Worm (Caenorhabditis elegans) whole organism, young adult: ENCODE results near the gene npr-13.

Source experiments
- B0019.2 ChIP-seq: fragments of 200-800 bp; sonication (Bioruptor generic); conservative IDR thresholded peaks from 2 replicates; pipeline ENCODE4 v1.3.6; 2022; ENCODE audit warnings: missing genetic modification reagents, missing genetic modification characterization, missing compliant biosample characterization
- B0336.3 ChIP-seq: fragments of 200-800 bp; sonication (Bioruptor generic); IDR thresholded peaks from 2 replicates; pipeline ENCODE4 v1.3.6; 2022; ENCODE audit warnings: missing genetic modification characterization, missing compliant biosample characterization
- C17E4.6 ChIP-seq: fragments of 200-800 bp; sonication (Bioruptor generic); IDR thresholded peaks from 2 replicates; pipeline ENCODE4 v1.3.6; 2022; ENCODE audit warnings: missing genetic modification reagents, missing genetic modification characterization, missing compliant biosample characterization
- D2030.7 ChIP-seq: fragments of 200-800 bp; sonication (Bioruptor generic); IDR thresholded peaks from 2 replicates; pipeline ENCODE4 v1.3.6; 2022; ENCODE audit warnings: missing genetic modification reagents, missing genetic modification characterization, missing compliant biosample characterization
- F33H1.4 ChIP-seq: fragments of 200-800 bp; sonication (Bioruptor generic); IDR thresholded peaks from 2 replicates; pipeline ENCODE4 v1.3.6; 2022; ENCODE audit warnings: missing genetic modification reagents, missing genetic modification characterization, missing compliant biosample characterization
- F55B11.4 ChIP-seq: sonication (generic microtip); optimal IDR thresholded peaks from 2 replicates; lab custom pipeline; 2016; ENCODE audit warnings: missing compliant biosample characterization, missing genetic modification characterization, borderline replicate concordance; ENCODE audit not compliant: insufficient read depth
- F57A8.1 ChIP-seq: fragments of 200-800 bp; sonication (Bioruptor generic); optimal IDR thresholded peaks from 2 replicates; lab custom pipeline; 2018; ENCODE audit warnings: mild to moderate bottlenecking, missing genetic modification characterization, moderate library complexity, missing compliant biosample characterization
- F57C9.4 ChIP-seq: sonication (generic microtip); optimal IDR thresholded peaks from 2 replicates; lab custom pipeline; 2017; ENCODE audit warnings: mild to moderate bottlenecking, missing genetic modification characterization, missing compliant biosample characterization
- K12H6.12 ChIP-seq: fragments of 200-800 bp; sonication (Bioruptor generic); optimal IDR thresholded peaks from 2 replicates; lab custom pipeline; 2018; ENCODE audit warnings: mild to moderate bottlenecking, missing genetic modification characterization, missing compliant biosample characterization
- T26A5.8 ChIP-seq: sonication (generic microtip); optimal IDR thresholded peaks from 2 replicates; lab custom pipeline; 2016; ENCODE audit warnings: missing genetic modification characterization, missing compliant biosample characterization
- Y79H2A.3 ChIP-seq: fragments of 200-800 bp; sonication (Bioruptor generic); conservative IDR thresholded peaks from 2 replicates; pipeline ENCODE4 v1.3.6; 2022; ENCODE audit warnings: missing genetic modification reagents, missing genetic modification characterization, missing compliant biosample characterization
- ZK185.1 ChIP-seq: sonication (generic microtip); optimal IDR thresholded peaks from 2 replicates; lab custom pipeline; 2016; ENCODE audit warnings: mild to moderate bottlenecking, missing genetic modification characterization, missing compliant biosample characterization; ENCODE audit not compliant: poor library complexity, severe bottlenecking
- attf-3 ChIP-seq: fragments of 200-800 bp; sonication (Bioruptor generic); conservative IDR thresholded peaks from 2 replicates; pipeline ENCODE4 v1.3.6; 2022; ENCODE audit warnings: missing genetic modification reagents, missing genetic modification characterization, missing compliant biosample characterization
- cebp-1 ChIP-seq, 2 experiments: fragments of 200-800 bp in 1 of 2; sonication (Bioruptor generic) in 1 of 2; sonication (generic microtip) in 1 of 2; IDR thresholded peaks in 1 of 2; optimal IDR thresholded peaks in 1 of 2; 2 replicates each; pipeline versions ENCODE4 v1.3.6 to Lab custom; 2017 to 2022; ENCODE audit warnings: missing compliant biosample characterization in 2 of 2, missing genetic modification characterization in 2 of 2, mild to moderate bottlenecking in 1 of 2, missing genetic modification reagents in 1 of 2, moderate library complexity in 1 of 2
- cebp-2 ChIP-seq: fragments of 200-800 bp; sonication (Bioruptor generic); IDR thresholded peaks from 2 replicates; pipeline ENCODE4 v1.3.6; 2022; ENCODE audit warnings: missing genetic modification characterization, missing compliant biosample characterization
- ceh-40 ChIP-seq: fragments of 200-800 bp; sonication (Bioruptor generic); IDR thresholded peaks from 2 replicates; pipeline ENCODE4 v1.3.6; 2022; ENCODE audit warnings: missing genetic modification characterization, missing compliant biosample characterization
- ceh-91 ChIP-seq: fragments of 200-800 bp; sonication (Bioruptor generic); IDR thresholded peaks from 2 replicates; pipeline ENCODE4 v1.3.6; 2022; ENCODE audit warnings: missing genetic modification reagents, missing genetic modification characterization, missing compliant biosample characterization
- dpl-1 ChIP-seq: fragments of 150-350 bp; optimal IDR thresholded peaks from 2 replicates; lab custom pipeline; 2014; ENCODE audit warnings: missing biosample characterization, missing genetic modification reagents, missing genetic modification characterization
- efl-1 ChIP-seq: fragments of 150-350 bp; optimal IDR thresholded peaks from 2 replicates; lab custom pipeline; 2014; ENCODE audit warnings: missing biosample characterization, missing genetic modification reagents, missing genetic modification characterization
- egl-44 ChIP-seq: fragments of 200-800 bp; sonication (Bioruptor generic); IDR thresholded peaks from 2 replicates; pipeline ENCODE4 v1.3.6; 2022; ENCODE audit warnings: missing genetic modification reagents, missing genetic modification characterization, missing compliant biosample characterization
- hlh-12 ChIP-seq: sonication (generic microtip); optimal IDR thresholded peaks from 2 replicates; lab custom pipeline; 2016; ENCODE audit warnings: missing genetic modification characterization, missing compliant biosample characterization
- hlh-26 ChIP-seq: fragments of 200-800 bp; sonication (Bioruptor generic); conservative IDR thresholded peaks from 2 replicates; pipeline ENCODE4 v1.3.6; 2022; ENCODE audit warnings: missing genetic modification reagents, missing genetic modification characterization, missing compliant biosample characterization
- hmg-1.2 ChIP-seq: fragments of 200-800 bp; sonication (Bioruptor generic); IDR thresholded peaks from 2 replicates; pipeline ENCODE4 v1.3.6; 2022; ENCODE audit warnings: missing genetic modification reagents, missing genetic modification characterization, missing compliant biosample characterization
- hrde-1 ChIP-seq: sonication (generic microtip); optimal IDR thresholded peaks from 2 replicates; lab custom pipeline; 2016; ENCODE audit warnings: missing genetic modification characterization, mild to moderate bottlenecking, missing compliant biosample characterization, moderate library complexity, missing genotype, missing genetic modification reagents, borderline replicate concordance
- hsf-1 ChIP-seq: fragments of 200-800 bp; sonication (Bioruptor generic); IDR thresholded peaks from 2 replicates; pipeline ENCODE4 v1.3.6; 2022; ENCODE audit warnings: missing genetic modification reagents, missing genetic modification characterization, missing compliant biosample characterization
- lin-26 ChIP-seq: fragments of 200-800 bp; sonication (Bioruptor generic); IDR thresholded peaks from 2 replicates; pipeline ENCODE4 v1.3.6; 2022; ENCODE audit warnings: missing genetic modification reagents, missing genetic modification characterization, missing compliant biosample characterization
- lin-54 ChIP-seq: fragments of 200-800 bp; sonication (Bioruptor generic); optimal IDR thresholded peaks from 2 replicates; lab custom pipeline; 2018; ENCODE audit warnings: mild to moderate bottlenecking, missing genetic modification characterization, missing compliant biosample characterization
- lir-1 ChIP-seq: fragments of 200-800 bp; sonication (Bioruptor generic); conservative IDR thresholded peaks from 2 replicates; pipeline ENCODE4 v1.3.6; 2022; ENCODE audit warnings: missing genetic modification reagents, missing genetic modification characterization, missing compliant biosample characterization
- lsl-1 ChIP-seq: fragments of 200-800 bp; sonication (Bioruptor generic); optimal IDR thresholded peaks from 2 replicates; lab custom pipeline; 2018; ENCODE audit warnings: mild to moderate bottlenecking, missing genetic modification characterization, moderate library complexity, missing compliant biosample characterization
- madf-10 ChIP-seq: sonication (generic microtip); optimal IDR thresholded peaks from 2 replicates; lab custom pipeline; 2016; ENCODE audit warnings: mild to moderate bottlenecking, missing genetic modification characterization, missing compliant biosample characterization
- madf-8 ChIP-seq: fragments of 200-800 bp; sonication (Bioruptor generic); conservative IDR thresholded peaks from 2 replicates; pipeline ENCODE4 v1.3.6; 2022; ENCODE audit warnings: missing genetic modification reagents, missing genetic modification characterization, missing compliant biosample characterization
- mcd-1 ChIP-seq: fragments of 200-800 bp; sonication (Bioruptor generic); IDR thresholded peaks from 2 replicates; pipeline ENCODE4 v1.3.6; 2022; ENCODE audit warnings: missing genetic modification reagents, missing genetic modification characterization, missing compliant biosample characterization
- mel-28 ChIP-seq: sonication (generic microtip); optimal IDR thresholded peaks from 2 replicates; lab custom pipeline; 2016; ENCODE audit warnings: borderline replicate concordance, mild to moderate bottlenecking, missing genetic modification characterization, missing compliant biosample characterization
- mes-4 ChIP-seq: sonication (generic microtip); optimal IDR thresholded peaks from 2 replicates; lab custom pipeline; 2016; ENCODE audit warnings: missing genotype, missing genetic modification characterization, missing compliant biosample characterization
- nhr-80 ChIP-seq: sonication (generic microtip); optimal IDR thresholded peaks from 2 replicates; lab custom pipeline; 2016; ENCODE audit warnings: missing genetic modification characterization, missing compliant biosample characterization
- rec-8 ChIP-seq, 2 experiments: sonication (generic microtip); optimal IDR thresholded peaks; 2 replicates each; lab custom pipeline; 2016; ENCODE audit warnings: mild to moderate bottlenecking in 2 of 2, missing genetic modification characterization in 2 of 2, missing genetic modification reagents in 2 of 2, missing genotype in 2 of 2, missing biosample characterization in 1 of 2, missing compliant biosample characterization in 1 of 2, moderate library complexity in 1 of 2
- sdz-38 ChIP-seq: sonication (generic microtip); optimal IDR thresholded peaks from 2 replicates; lab custom pipeline; 2016; ENCODE audit warnings: missing genotype, missing genetic modification characterization, missing compliant biosample characterization
- snpc-1.1 ChIP-seq: sonication (generic microtip); optimal IDR thresholded peaks from 2 replicates; lab custom pipeline; 2017; ENCODE audit warnings: missing genetic modification characterization, mild to moderate bottlenecking, missing compliant biosample characterization, antibody characterized with exemption, moderate library complexity, missing genotype, missing genetic modification reagents; ENCODE audit not compliant: insufficient read depth
- tbx-9 ChIP-seq: sonication (generic microtip); optimal IDR thresholded peaks from 2 replicates; lab custom pipeline; 2016; ENCODE audit warnings: borderline replicate concordance, missing genetic modification characterization, inconsistent platforms, missing compliant biosample characterization
- ztf-18 ChIP-seq: sonication (generic microtip); optimal IDR thresholded peaks from 2 replicates; lab custom pipeline; 2016; ENCODE audit warnings: missing genotype, mild to moderate bottlenecking, missing genetic modification characterization, missing compliant biosample characterization
- ztf-3 ChIP-seq: fragments of 200-800 bp; sonication (Bioruptor generic); optimal IDR thresholded peaks from 2 replicates; lab custom pipeline; 2018; ENCODE audit warnings: mild to moderate bottlenecking, missing genetic modification characterization, missing compliant biosample characterization

npr-13 gene

DNA sequence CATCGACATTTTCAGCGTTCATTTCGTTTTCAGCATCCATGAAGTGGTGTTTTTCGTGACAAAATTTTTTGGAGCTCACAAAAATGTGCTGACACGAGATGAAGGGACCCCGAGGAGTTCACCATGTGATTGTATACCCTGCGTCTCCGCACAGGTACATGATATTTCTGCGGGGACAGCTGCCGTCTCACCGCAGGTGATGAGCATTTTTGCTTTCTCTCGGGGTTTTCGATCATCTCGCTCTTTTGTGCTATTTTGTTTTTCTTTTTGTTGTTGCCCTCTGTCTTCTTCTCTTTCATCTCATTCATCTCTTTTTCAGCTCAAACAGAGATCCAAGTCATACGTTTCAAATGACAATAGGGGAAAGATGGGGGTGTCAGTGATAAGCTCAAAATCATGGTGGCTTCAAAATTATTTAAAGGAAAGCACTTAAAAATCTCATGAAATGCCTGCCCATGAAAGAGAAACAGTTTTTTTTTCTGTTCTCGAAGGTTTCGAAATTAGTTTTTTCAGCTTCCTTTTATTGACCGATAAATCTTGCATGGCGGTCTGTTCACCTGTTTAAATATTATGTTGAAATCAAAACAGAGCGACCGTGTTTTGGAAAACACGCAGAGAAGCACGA, 11.0 kb downstream of the npr-13 start, which contains the start of gene ret-1 (continued):
- no peak for TF ChIP-seq T26A5.8
- no peak for TF ChIP-seq egl-44 (GFP tag; lab: Robert Waterston, UW)
- TF ChIP-seq cebp-1 (GFP tag; IDR thresholded peaks at IDR 0.05; lab: Robert Waterston, UW), result no peak
- peak; percentile 50 for TF ChIP-seq cebp-1 (tag; optimal IDR thresholded peaks at IDR 0.05; lab: Kevin White, UChicago)
- no peak for TF ChIP-seq hsf-1 (GFP tag; lab: Robert Waterston, UW)
- TF ChIP-seq, all 124 proteins: peak for 16

DNA sequence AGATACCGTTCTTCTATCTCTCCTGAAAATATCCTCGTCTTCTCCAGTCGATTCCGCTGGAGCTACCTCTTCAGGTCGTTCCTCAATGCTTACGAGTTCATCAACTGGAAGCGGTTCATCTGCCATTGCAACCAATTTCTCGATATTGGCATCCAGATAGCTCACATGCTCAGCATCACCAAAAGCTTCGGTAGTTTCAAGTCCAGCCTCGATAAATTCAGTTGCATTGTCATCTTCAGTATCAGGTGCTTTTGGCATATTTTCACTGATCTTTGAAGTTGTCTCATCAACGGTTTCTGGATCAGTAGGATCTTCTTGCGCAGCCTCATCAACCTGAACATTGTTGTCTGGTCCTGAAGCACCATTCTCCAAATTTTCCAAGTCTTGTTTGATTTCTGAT, 16.7 kb downstream of the npr-13 start:
- no peak for TF ChIP-seq ztf-18 (tag; lab: Kevin White, UChicago)
- TF ChIP-seq mcd-1 (GFP tag; lab: Robert Waterston, UW), result no peak
- no peak for TF ChIP-seq madf-10 (tag; lab: Kevin White, UChicago)
- TF ChIP-seq hmg-1.2 (GFP tag; lab: Robert Waterston, UW), result no peak
- TF ChIP-seq ZK185.1, result no peak
- TF ChIP-seq tbx-9 (tag; lab: Kevin White, UChicago), result no peak
- TF ChIP-seq snpc-1.1 (tag; lab: Kevin White, UChicago), result no peak
- no peak for TF ChIP-seq sdz-38 (tag; lab: Kevin White, UChicago)
- TF ChIP-seq mel-28 (tag; lab: Kevin White, UChicago), result no peak
- TF ChIP-seq rec-8 (tag; optimal IDR thresholded peaks at IDR 0.05; lab: Kevin White, UChicago), result no peak
- TF ChIP-seq hrde-1, result no peak
- no peak for TF ChIP-seq hlh-26 (GFP tag; lab: Robert Waterston, UW)
- TF ChIP-seq cebp-2, result no peak
- TF ChIP-seq D2030.7 (GFP tag; lab: Robert Waterston, UW), result no peak
- TF ChIP-seq mes-4 (tag; lab: Kevin White, UChicago), result no peak
- no peak for TF ChIP-seq ceh-91 (GFP tag; lab: Robert Waterston, UW)
- no peak for TF ChIP-seq F55B11.4 (tag; lab: Kevin White, UChicago)
- TF ChIP-seq lin-54 (GFP tag; lab: Kevin White, UChicago), result no peak
- no peak for TF ChIP-seq F57C9.4 (tag; lab: Kevin White, UChicago)
- TF ChIP-seq, all 124 proteins: peak for 0

DNA sequence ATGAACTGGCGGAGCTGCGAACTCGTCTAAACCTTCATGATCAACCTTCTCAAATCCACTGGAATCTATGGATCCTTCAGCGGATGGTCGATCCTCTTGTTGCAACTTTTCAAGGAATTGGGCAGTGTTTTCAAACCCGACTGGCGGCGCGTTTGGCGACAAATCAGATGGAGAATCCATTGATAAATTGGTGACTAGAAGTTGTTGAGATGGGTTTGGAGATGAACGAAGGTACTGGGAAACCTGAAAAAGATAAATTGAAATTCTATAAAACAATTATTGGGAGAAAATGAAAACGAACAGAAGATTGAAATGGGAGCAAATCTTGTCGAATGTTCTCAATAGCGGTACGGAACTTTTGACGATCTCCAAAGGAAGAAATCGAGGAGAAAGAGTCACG, 20.3 kb downstream of the npr-13 start:
- TF ChIP-seq F57A8.1 (no peak), ceh-40 (GFP tag; lab: Robert Waterston, UW) (no peak), lsl-1 (no peak), nhr-80 (tag; lab: Kevin White, UChicago) (no peak), madf-10 (tag; lab: Kevin White, UChicago) (no peak), B0019.2 (GFP tag; lab: Robert Waterston, UW) (no peak), hrde-1 (no peak), snpc-1.1 (tag; lab: Kevin White, UChicago) (no peak), C17E4.6 (GFP tag; lab: Robert Waterston, UW) (no peak), cebp-2 (no peak)

DNA sequence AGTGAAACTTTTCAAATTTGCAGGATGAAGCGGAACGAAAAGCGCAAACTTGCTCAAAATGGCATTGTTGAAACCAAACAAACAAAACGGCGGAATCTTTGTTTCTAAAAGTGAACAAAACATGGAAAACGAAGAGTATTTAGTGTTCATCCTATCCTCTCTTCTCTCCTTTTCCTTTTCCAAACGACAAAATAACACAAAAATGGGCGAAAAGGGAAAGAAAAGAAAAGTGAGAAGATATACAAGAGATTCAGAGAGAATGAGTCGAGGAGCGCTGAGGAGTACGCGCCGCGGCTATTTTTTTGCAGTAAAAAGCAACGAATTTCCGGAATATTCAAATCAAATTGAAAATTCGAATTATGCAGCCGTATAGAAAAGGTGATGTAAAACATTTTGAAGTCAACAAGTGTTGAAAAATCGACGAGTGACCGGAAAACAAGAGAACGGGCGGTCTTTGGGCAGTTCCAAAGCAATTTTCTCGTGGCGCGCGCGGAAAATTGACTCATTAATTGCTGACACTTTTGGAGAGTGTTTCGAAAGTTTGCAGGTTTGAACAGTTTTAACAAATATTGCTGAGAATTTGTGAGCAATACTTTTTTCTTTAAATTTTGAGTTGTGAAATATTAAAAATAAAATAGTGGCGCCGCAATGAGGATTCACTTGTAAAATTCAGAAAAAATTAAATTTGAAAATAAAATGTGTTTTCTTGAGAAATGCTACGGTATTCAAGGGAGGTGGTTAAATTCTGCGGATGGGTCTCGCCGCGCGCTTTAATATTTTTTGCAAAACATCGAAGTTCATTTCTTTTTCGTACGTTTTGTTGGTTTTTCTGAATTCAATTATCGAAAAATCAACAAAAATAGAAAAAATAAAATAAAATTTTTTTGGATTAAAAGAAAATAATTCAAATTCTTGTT, 23.1 kb downstream of the npr-13 start:
- TF ChIP-seq B0336.3 (GFP tag; lab: Robert Waterston, UW) (0 out of 2 replicates have a peak, but pooled peaks have one; percentile 26), Y79H2A.3 (peak; percentile 63; the same call in 1 of the 2 replicates), hmg-1.2 (GFP tag; lab: Robert Waterston, UW) (no peak), ztf-3 (GFP tag; lab: Kevin White, UChicago) (no peak), F33H1.4 (peak; percentile 69), hlh-12 (tag; lab: Kevin White, UChicago) (no peak), dpl-1 (peak; percentile 18), lin-26 (GFP tag; lab: Robert Waterston, UW) (no peak), efl-1 (GFP tag; lab: Kevin White, UChicago) (peak; percentile 88), lir-1 (GFP tag; lab: Robert Waterston, UW) (no peak), K12H6.12 (tag; lab: Kevin White, UChicago) (peak; percentile 24), attf-3 (no peak), madf-8 (GFP tag; lab: Robert Waterston, UW) (peak; percentile 72)
